Fruit fly (Drosophila melanogaster): ENCODE results near the gene AlaRS.

DNA sequence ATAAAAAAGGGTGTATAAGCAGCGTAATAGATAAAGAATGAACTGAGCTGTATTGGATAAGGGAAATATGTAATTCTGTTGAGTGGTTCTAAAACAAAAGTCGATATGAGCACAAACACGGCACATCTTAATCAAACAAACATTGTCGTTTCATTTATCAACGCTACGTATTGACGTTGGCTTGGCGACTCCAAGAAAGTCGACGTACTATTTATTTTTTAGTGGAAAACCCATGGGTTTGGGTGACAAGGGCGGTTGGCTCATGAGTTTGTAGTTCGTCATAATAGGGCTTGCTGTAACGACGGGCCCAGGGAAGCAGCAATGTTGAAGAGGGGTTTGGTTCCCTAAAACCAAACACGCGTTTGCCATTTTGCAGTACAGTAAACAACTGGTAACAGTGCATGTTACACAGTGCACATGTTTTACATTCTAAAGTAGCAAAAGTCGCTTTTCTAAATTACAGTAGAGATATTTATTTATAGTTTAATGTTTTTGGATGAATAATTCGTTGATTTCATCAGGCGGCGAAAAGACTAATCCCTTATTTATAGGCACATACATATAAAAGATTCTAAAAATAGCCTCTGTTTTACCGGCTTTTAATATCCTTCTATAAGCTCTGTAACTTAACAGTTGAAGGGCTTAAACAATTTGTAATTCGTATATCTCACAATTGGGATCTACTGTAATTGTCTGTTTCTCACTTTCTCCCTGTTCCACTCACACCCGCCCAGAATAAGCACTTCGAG, 20.2 kb downstream of the AlaRS start:
- TF ChIP-seq CG9139 (GFP tag; optimal IDR thresholded peaks at IDR 0.05) = no peak
- no peak for TF ChIP-seq Hr38 (GFP tag; optimal IDR thresholded peaks at IDR 0.05)
- TF ChIP-seq svp (GFP tag) = peak; percentile 85
- peak; percentile 28 for TF ChIP-seq dsx (GFP tag; optimal IDR thresholded peaks at IDR 0.05; ENCODE audit: poor library complexity, severe bottlenecking)
- peak; percentile 77 for TF ChIP-seq Met (GFP tag; optimal IDR thresholded peaks at IDR 0.05)
- TF ChIP-seq topi (GFP tag; optimal IDR thresholded peaks at IDR 0.05) = peak; percentile 42
- peak; percentile 46 for TF ChIP-seq lz (GFP tag; optimal IDR thresholded peaks at IDR 0.05)
- peak; percentile 62 for TF ChIP-seq CG6792 (GFP tag; optimal IDR thresholded peaks at IDR 0.05)
- no peak for TF ChIP-seq CG7368 (GFP tag; optimal IDR thresholded peaks at IDR 0.05)
- TF ChIP-seq CG6163 (GFP tag; IDR thresholded peaks at IDR 0.05) = peak; percentile 39; the same call in 1 of the 3 replicates
- TF ChIP-seq net (GFP tag; optimal IDR thresholded peaks at IDR 0.05) = peak; percentile 47
- TF ChIP-seq Smox (GFP tag; optimal IDR thresholded peaks at IDR 0.05) = peak; percentile 61
- peak; percentile 54 for TF ChIP-seq CG6808 (GFP tag; optimal IDR thresholded peaks at IDR 0.05)
